Worm (Caenorhabditis elegans): ENCODE data around the gene gar-1.

The gar-1 gene

DNA sequence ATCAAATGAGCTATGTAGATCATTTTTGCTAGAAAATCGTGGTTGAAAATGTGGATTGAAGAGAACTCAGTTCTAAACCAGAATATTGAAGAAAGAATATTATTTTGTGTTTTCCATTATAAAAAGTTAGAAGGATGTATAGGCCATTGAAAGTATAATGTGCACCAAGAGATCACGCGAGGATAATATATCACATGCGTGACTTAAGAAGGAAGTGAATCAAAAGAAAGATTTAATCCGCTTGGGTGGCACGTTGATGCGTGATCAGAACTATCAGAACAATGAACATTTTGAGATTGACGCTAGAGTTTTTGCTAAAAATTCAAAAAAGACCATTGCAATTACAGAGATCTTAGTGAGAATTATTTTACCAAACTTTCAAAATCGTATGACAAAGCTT, 48.9 kb downstream of the gar-1 start (continued):
- no peak for TF ChIP-seq dpl-1 (GFP tag; optimal IDR thresholded peaks at IDR 0.05)

- TF ChIP-seq efl-1 (optimal IDR thresholded peaks at IDR 0.05): no peak
- no peak for TF ChIP-seq efl-1 (GFP tag; optimal IDR thresholded peaks at IDR 0.05 in 1 of 2)
- no peak for TF ChIP-seq pax-3 (tag; optimal IDR thresholded peaks at IDR 0.05)
- no peak for TF ChIP-seq nhr-85 (tag)
- no peak for TF ChIP-seq lsy-2 (tag; optimal IDR thresholded peaks at IDR 0.05)
- TF ChIP-seq egl-13 (tag; optimal IDR thresholded peaks at IDR 0.05): no peak
- TF ChIP-seq blmp-1 (tag; optimal IDR thresholded peaks at IDR 0.05): no peak
- no peak for TF ChIP-seq ceh-82 (tag; optimal IDR thresholded peaks at IDR 0.05)
- TF ChIP-seq lin-13 (GFP tag; optimal IDR thresholded peaks at IDR 0.05): no peak
- TF ChIP-seq ceh-8 (GFP tag; optimal IDR thresholded peaks at IDR 0.05): no peak
- TF ChIP-seq aha-1 (tag; optimal IDR thresholded peaks at IDR 0.05): no peak
- no peak for TF ChIP-seq lin-35 (GFP tag; optimal IDR thresholded peaks at IDR 0.05)
- TF ChIP-seq hlh-4 (tag; optimal IDR thresholded peaks at IDR 0.05): no peak
- no peak for TF ChIP-seq hlh-17 (GFP tag; optimal IDR thresholded peaks at IDR 0.05; ENCODE audit: borderline replicate concordance)
- no peak for TF ChIP-seq rnt-1 (tag; optimal IDR thresholded peaks at IDR 0.05)
- TF ChIP-seq pag-3 (tag; optimal IDR thresholded peaks at IDR 0.05; ENCODE audit: borderline replicate concordance, insufficient read depth): no peak
Observed at ce11 chrX:6433688-6434087, 51.0 kb downstream of the gar-1 start, which contains the start of gene K10C2.2. Gene K10C2.2, minus strand, starts transcription at chrX:6433788.

DNA sequence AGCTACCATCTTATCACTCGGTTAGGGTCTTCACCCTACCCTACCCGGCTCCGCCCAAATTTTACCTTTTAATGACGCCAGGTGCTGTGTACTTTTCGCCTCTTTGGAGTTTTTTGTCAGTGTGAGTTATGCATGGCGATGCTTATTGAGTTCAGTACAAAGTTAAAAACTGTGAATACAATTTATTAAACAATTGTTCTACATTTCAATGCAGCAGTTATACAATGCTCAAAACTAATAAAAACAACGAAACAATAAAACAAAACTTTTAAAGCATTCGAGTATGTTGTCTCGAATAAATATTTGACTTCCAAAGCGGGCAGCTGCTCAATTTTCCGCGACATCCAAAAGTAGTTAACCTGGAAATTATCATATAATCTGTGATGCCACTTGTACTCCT, 54.2 kb downstream of the gar-1 start, which contains the start of gene ctsa-2:
Gene ctsa-2 (minus strand): TSS at position 101 of the 400 bp plus-strand sequence.
- TF ChIP-seq unc-30 (tag; optimal IDR thresholded peaks at IDR 0.05): no peak
- no peak for TF ChIP-seq efl-1 (optimal IDR thresholded peaks at IDR 0.05)
- peak in 1 of 2 experiments; percentile 38 for TF ChIP-seq efl-1 (GFP tag; optimal IDR thresholded peaks at IDR 0.05 in 1 of 2)

DNA sequence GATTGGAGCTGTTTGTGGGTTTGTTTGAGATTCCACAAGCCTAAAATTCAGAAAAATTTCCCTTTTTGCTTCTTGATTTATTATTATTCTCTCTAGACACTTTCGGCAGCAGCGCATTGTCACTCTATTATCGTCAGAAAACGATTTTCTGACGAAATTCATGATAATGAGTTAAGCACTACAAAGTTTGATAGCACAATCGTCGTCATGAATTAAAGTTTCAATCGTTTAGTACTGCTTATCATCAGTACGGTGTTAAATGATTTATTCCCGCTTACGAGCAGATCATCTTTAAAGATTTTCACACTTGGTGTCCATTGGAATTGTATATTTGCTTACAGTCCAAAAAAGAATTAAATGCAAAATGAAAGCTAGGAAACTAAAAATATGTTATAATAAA, 55.1 kb downstream of the gar-1 start:
- TF ChIP-seq hlh-17 (GFP tag; optimal IDR thresholded peaks at IDR 0.05; ENCODE audit: borderline replicate concordance) (no peak), elt-2 (tag; optimal IDR thresholded peaks at IDR 0.05) (peak; percentile 88)

All from whole organism, L1 larva.